Worm (Caenorhabditis elegans) whole organism, late embryonic: ENCODE results near the gene qui-1.

ENCODE experiments used
- pha-4 ChIP-seq: fragments of 150-350 bp; optimal IDR thresholded peaks from 2 replicates; lab custom pipeline; 2018; ENCODE audit warnings: missing biosample characterization, missing genetic modification reagents, missing genetic modification characterization
- ztf-16 ChIP-seq: sonication (generic microtip); optimal IDR thresholded peaks from 2 replicates; lab custom pipeline; 2017; ENCODE audit warnings: missing genetic modification characterization, missing compliant biosample characterization

DNA sequence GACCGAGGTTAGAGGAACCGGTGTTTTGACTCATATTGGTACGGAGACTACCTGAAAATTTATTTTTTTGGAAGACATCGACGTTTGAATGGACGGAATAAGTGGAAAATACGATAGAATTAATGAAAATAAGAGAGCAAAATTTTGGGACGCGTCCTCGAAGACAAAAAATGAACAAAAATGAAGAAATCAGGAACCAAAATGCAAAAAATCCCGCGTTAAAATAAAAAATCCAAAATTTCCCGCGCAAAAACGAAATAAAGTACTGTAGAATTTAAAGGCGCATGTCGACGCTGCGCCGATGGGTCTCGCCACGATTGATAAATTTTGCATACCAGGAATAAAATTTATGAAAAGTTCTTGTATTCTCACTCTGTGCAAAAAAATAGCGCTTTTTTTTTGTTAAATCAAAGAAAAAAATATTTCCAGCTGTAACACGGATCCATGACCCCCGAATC, 49.5 kb upstream of the qui-1 start, which contains the start of gene puf-3:
- no peak for TF ChIP-seq ztf-16 (tag; lab: Kevin White, UChicago)
- no peak for TF ChIP-seq pha-4 (tag; lab: Kevin White, UChicago)
